Worm (Caenorhabditis elegans): ENCODE results near the gene acr-23.

- TF ChIP-seq ZK546.5 (tag; optimal IDR thresholded peaks at IDR 0.05) = no peak
- TF ChIP-seq D1046.2 (GFP tag; IDR thresholded peaks at IDR 0.05) = no peak
- TF ChIP-seq sdz-12 (GFP tag; optimal IDR thresholded peaks at IDR 0.05) = no peak
- no peak for TF ChIP-seq lir-3 (tag; optimal IDR thresholded peaks at IDR 0.05)
- no peak for TF ChIP-seq egl-27 (tag; optimal IDR thresholded peaks at IDR 0.05)
Measured at ce11 chrV:3613042-3613441, 46.3 kb downstream of the acr-23 start.

Data from whole organism, L4 larva.